Worm (Caenorhabditis elegans): ENCODE measurements around the gene T23F2.2.

DNA sequence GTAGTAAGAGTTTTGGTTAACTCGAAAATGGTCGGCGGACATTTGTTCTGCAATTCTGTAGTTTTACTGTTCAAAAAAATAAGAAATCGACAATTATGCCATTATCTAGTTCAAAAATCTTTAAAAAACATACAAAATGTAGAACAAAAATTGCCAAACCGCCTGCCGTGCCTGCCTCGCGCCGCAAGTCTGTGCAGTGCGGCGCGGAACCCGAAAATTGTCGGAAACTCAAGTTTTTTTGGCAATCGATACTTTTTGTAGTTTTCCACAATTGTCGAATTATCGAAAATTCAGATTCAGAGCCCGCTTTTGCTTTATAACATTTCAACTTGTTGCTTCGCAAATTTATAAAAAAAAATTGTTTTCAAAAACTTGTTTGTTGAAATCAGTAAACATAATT, 47.0 kb downstream of the T23F2.2 start:
- TF ChIP-seq npax-4 (tag; optimal IDR thresholded peaks at IDR 0.05) (no peak), unc-55 (GFP tag; optimal IDR thresholded peaks at IDR 0.05) (no peak), fkh-10 (GFP tag; optimal IDR thresholded peaks at IDR 0.05) (no peak), dmd-4 (tag; optimal IDR thresholded peaks at IDR 0.05; ENCODE audit: borderline replicate concordance) (no peak), pqm-1 (tag; optimal IDR thresholded peaks at IDR 0.05) (no peak), nhr-11 (tag; optimal IDR thresholded peaks at IDR 0.05) (no peak), lin-11 (tag; optimal IDR thresholded peaks at IDR 0.05) (no peak), nhr-232 (tag; optimal IDR thresholded peaks at IDR 0.05) (no peak)

All from whole organism, late embryonic.